Worm (Caenorhabditis elegans) whole organism, midembryonic: ENCODE data around the gene T04C4.3.

Experiments used
- T22C8.4 ChIP-seq: fragments of 200-800 bp; sonication (Bioruptor generic); IDR thresholded peaks from 2 replicates; pipeline ENCODE4 v1.3.6; 2022; ENCODE audit warnings: missing genetic modification characterization, missing compliant biosample characterization
- cog-1 ChIP-seq: sonication (generic microtip); optimal IDR thresholded peaks from 2 replicates; lab custom pipeline; 2016; ENCODE audit warnings: missing genetic modification characterization, missing compliant biosample characterization
- flt-1 ChIP-seq: fragments of 200-800 bp; sonication (Bioruptor generic); IDR thresholded peaks from 2 replicates; pipeline ENCODE4 v1.3.6; 2022; ENCODE audit warnings: missing genetic modification characterization, missing compliant biosample characterization
- klf-2 ChIP-seq: fragments of 200-800 bp; sonication (Bioruptor generic); conservative IDR thresholded peaks from 2 replicates; pipeline ENCODE4 v1.3.6; 2022; ENCODE audit warnings: missing genetic modification reagents, missing genetic modification characterization, missing compliant biosample characterization
- med-1 ChIP-seq: sonication (generic microtip); optimal IDR thresholded peaks from 2 replicates; lab custom pipeline; 2017; ENCODE audit warnings: missing genetic modification characterization, mild to moderate bottlenecking, missing compliant biosample characterization, antibody characterized with exemption, missing genetic modification reagents; ENCODE audit not compliant: insufficient read depth
- ref-1 ChIP-seq: fragments of 200-800 bp; sonication (Bioruptor generic); conservative IDR thresholded peaks from 2 replicates; pipeline ENCODE4 v1.3.6; 2022; ENCODE audit warnings: missing genetic modification reagents, missing genetic modification characterization, missing compliant biosample characterization
- tab-1 ChIP-seq: fragments of 200-800 bp; sonication (Bioruptor generic); IDR thresholded peaks from 2 replicates; pipeline ENCODE4 v1.3.6; 2022; ENCODE audit warnings: missing genetic modification characterization, missing compliant biosample characterization
- ztf-23 ChIP-seq: fragments of 200-800 bp; sonication (Bioruptor generic); IDR thresholded peaks from 2 replicates; pipeline ENCODE4 v1.3.6; 2022; ENCODE audit warnings: missing genetic modification reagents, missing genetic modification characterization, missing compliant biosample characterization
- ztf-29 ChIP-seq: fragments of 200-800 bp; sonication (Bioruptor generic); IDR thresholded peaks from 2 replicates; pipeline ENCODE4 v1.3.6; 2022; ENCODE audit warnings: missing genetic modification reagents, missing genetic modification characterization, missing compliant biosample characterization

The T04C4.3 gene

DNA sequence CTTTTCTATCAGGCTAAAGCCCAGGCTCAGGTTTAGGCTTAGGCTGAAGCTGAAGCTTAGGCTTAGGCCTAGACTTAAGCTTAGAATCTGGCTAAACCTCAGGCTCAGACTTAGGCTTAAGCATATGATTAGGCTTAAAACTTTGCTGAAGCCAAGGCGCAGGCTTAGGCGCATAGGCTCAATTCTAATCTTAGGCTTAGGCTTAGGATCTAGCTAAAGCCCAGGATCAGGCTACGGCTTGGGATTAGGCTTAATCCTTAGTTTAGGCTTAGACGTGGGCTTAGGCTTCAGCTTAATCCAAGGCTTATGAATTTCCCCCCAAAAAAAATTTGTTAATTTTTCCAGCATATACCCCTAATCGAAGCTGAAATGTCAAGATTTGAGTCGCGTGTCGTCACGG is 12.0 kb upstream of the T04C4.3 start:
- TF ChIP-seq T22C8.4 (GFP tag; lab: Robert Waterston, UW) (no peak), ztf-23 (GFP tag; lab: Robert Waterston, UW) (no peak), klf-2 (no peak), ref-1 (GFP tag; lab: Robert Waterston, UW) (no peak), cog-1 (tag; lab: Kevin White, UChicago) (no peak), ztf-29 (GFP tag; lab: Robert Waterston, UW) (no peak), med-1 (no peak), flt-1 (no peak), tab-1 (GFP tag; lab: Robert Waterston, UW) (no peak)

DNA sequence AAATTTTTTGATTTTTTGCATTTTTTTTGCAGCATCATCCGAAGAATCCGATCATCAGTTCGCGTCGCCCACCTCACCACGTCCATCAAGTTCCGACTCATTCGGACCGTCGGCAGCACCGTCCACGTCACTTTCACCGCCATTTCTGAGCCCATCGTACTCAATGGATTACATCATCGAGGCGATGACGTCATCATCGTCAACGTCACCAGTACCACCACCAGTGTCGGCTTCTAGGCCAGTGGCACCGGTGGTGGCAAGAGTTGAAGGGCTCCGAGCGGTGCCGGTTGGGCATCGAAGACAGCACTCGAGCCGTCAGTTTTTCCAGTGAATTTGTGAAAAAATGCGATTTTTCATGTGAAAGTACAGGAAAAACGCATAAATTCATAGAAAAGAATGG is 7.0 kb upstream of the T04C4.3 start:
- no peak for TF ChIP-seq ref-1 (GFP tag; lab: Robert Waterston, UW)
- TF ChIP-seq med-1: no peak
- TF ChIP-seq T22C8.4 (GFP tag; lab: Robert Waterston, UW): no peak
- TF ChIP-seq ztf-23 (GFP tag; lab: Robert Waterston, UW): no peak
- TF ChIP-seq tab-1 (GFP tag; lab: Robert Waterston, UW): no peak
- TF ChIP-seq cog-1 (tag; lab: Kevin White, UChicago): no peak
- TF ChIP-seq klf-2: no peak
- TF ChIP-seq flt-1: no peak
- no peak for TF ChIP-seq ztf-29 (GFP tag; lab: Robert Waterston, UW)

DNA sequence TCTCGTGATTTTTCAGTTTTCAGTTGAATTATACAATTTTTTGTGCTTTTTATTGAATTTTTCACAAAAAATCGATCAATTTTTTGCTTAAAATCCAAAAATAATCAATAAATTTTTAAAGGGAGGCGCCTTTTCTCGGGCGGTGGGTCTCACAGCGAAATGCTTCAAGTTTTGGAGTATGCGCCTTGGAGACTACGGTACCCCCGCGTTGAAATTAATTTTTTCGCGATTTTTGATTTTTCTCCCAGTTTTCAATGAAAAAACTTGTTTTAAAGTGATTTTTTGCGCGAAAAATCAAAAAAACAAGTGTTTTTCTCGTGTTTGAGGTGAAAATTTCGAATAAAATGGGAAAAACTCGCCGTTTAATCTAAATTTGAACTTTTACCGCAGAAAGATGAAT is 6.5 kb upstream of the T04C4.3 start:
- no peak for TF ChIP-seq ztf-23 (GFP tag; lab: Robert Waterston, UW)
- TF ChIP-seq ref-1 (GFP tag; lab: Robert Waterston, UW): no peak
- TF ChIP-seq flt-1: no peak
- TF ChIP-seq med-1: no peak
- TF ChIP-seq tab-1 (GFP tag; lab: Robert Waterston, UW): no peak
- TF ChIP-seq cog-1 (tag; lab: Kevin White, UChicago): no peak
- TF ChIP-seq T22C8.4 (GFP tag; lab: Robert Waterston, UW): no peak
- TF ChIP-seq klf-2: no peak
- no peak for TF ChIP-seq ztf-29 (GFP tag; lab: Robert Waterston, UW)

DNA sequence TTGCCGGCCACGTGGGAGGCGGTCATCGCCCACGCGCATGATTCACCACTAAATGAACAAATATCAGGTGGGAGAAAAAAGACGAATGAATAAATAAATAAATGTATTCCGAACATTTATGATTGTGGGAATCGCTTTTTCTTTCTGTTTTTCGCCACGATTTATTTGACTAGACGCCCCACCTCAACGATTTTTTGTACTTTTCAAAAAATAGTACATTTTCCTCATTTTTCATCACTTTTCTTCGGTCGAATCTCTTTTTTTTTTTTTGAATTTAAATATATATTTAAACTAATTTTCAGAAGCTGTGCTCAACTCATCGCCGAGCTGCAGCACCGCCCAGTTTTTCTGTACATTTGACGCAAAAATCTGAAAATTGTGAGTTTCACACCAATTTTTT is 5.9 kb upstream of the T04C4.3 start, which contains the start of gene fnip-2:
fnip-2 (plus strand) TSS at position 301 of the 400 bp plus-strand sequence.
- TF ChIP-seq ref-1 (GFP tag; lab: Robert Waterston, UW) (no peak), T22C8.4 (GFP tag; lab: Robert Waterston, UW) (no peak), cog-1 (tag; lab: Kevin White, UChicago) (no peak), med-1 (no peak), tab-1 (GFP tag; lab: Robert Waterston, UW) (no peak), klf-2 (no peak), flt-1 (no peak)

DNA sequence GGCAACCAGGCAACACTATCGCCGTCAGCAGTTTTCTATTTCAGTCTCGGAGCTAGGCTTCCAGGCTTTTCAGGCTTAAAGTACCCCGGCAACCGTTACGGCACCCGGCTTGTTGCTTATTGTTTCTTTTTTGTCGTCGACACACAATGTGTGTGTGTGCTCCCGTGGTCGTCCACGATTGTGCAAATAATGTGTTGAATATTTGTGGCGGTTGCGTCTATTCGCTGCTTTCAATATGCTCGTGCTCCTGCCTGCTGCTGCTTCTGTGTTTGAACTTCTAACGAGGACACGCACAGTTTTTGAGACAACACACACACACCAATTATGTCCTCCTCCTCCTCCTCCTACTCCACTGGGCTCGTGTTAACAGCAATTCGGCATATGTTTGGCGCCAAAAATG is 4.7 kb upstream of the T04C4.3 start:
- TF ChIP-seq klf-2: no peak
- no peak for TF ChIP-seq cog-1 (tag; lab: Kevin White, UChicago)
- no peak for TF ChIP-seq ztf-23 (GFP tag; lab: Robert Waterston, UW)
- no peak for TF ChIP-seq T22C8.4 (GFP tag; lab: Robert Waterston, UW)
- TF ChIP-seq flt-1: no peak
- TF ChIP-seq med-1: no peak
- no peak for TF ChIP-seq tab-1 (GFP tag; lab: Robert Waterston, UW)
- no peak for TF ChIP-seq ref-1 (GFP tag; lab: Robert Waterston, UW)
- TF ChIP-seq ztf-29 (GFP tag; lab: Robert Waterston, UW): no peak

DNA sequence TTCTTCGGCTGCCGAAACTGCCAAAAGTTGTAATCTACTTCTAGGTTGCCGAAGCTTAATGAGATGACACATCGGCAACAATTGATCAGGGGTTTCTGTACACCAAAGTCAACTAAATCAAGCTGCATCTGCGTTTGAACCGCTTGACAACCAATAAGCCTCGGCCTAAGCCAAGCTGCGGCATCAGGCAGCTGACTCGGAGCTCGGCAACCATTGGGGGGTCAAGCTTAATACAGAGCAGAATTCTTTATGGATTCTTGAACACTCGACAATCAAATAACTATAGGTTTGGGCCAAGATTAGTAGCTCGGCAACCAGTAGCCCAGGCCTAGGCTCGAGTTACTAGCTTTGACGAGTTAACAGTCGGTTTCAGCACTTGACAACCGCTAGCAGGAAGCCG is 4.2 kb upstream of the T04C4.3 start:
- TF ChIP-seq med-1: no peak
- TF ChIP-seq tab-1 (GFP tag; lab: Robert Waterston, UW): no peak
- no peak for TF ChIP-seq T22C8.4 (GFP tag; lab: Robert Waterston, UW)
- TF ChIP-seq flt-1: no peak
- no peak for TF ChIP-seq ztf-23 (GFP tag; lab: Robert Waterston, UW)
- no peak for TF ChIP-seq cog-1 (tag; lab: Kevin White, UChicago)
- no peak for TF ChIP-seq ref-1 (GFP tag; lab: Robert Waterston, UW)
- TF ChIP-seq klf-2: no peak
- TF ChIP-seq ztf-29 (GFP tag; lab: Robert Waterston, UW): no peak

DNA sequence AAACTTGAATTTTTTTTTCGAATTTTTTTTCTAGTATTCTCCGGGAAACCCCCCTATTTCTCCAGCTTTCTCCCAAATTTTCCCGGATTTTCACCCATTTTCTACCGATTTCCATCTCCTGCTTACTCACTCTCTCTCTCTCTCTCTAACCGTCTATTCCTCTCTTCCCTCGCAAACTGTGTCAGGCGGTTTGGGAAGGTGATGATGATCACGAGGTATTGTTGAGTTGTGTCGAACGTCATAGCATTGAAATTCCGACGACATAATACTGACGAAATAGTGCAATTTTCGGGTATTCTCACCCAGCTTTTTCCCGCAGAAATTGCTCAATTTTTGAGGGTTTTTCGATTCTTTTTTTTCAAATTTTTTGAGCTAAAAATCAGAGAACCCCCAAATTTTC is 3.5 kb upstream of the T04C4.3 start:
- no peak for TF ChIP-seq ztf-29 (GFP tag; lab: Robert Waterston, UW)
- TF ChIP-seq ref-1 (GFP tag; lab: Robert Waterston, UW): no peak
- no peak for TF ChIP-seq klf-2
- TF ChIP-seq flt-1: no peak
- no peak for TF ChIP-seq ztf-23 (GFP tag; lab: Robert Waterston, UW)
- TF ChIP-seq med-1: no peak
- no peak for TF ChIP-seq cog-1 (tag; lab: Kevin White, UChicago)
- no peak for TF ChIP-seq T22C8.4 (GFP tag; lab: Robert Waterston, UW)
- no peak for TF ChIP-seq tab-1 (GFP tag; lab: Robert Waterston, UW)

DNA sequence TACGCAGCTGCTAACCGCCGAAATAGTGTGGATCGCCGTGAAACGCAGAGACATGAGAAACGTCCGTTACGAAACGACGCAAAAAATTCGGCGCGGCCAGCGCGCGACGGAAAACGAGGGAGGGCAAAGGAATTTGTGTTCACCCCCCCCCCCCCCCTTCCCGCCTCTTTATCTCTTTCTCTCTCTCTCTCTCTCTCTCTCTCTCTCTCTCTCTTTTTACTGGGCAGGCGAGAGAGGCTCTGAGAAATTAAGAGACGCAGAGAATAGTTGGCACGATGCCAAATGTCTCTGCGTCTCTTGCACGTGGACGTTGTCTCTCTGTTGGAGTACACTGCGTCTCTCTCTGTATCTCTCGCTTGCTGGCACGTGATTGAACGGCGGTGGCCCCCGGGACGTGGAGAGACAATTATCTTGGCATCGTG is 2.7 kb upstream of the T04C4.3 start:
- TF ChIP-seq cog-1 (tag; lab: Kevin White, UChicago) (peak; percentile 82), klf-2 (peak; percentile 36; the same call in 1 of the 2 replicates), flt-1 (peak; percentile 69; the same call in 1 of the 2 replicates), med-1 (no peak), ztf-23 (GFP tag; lab: Robert Waterston, UW) (peak; percentile 73), ref-1 (GFP tag; lab: Robert Waterston, UW) (no peak)

DNA sequence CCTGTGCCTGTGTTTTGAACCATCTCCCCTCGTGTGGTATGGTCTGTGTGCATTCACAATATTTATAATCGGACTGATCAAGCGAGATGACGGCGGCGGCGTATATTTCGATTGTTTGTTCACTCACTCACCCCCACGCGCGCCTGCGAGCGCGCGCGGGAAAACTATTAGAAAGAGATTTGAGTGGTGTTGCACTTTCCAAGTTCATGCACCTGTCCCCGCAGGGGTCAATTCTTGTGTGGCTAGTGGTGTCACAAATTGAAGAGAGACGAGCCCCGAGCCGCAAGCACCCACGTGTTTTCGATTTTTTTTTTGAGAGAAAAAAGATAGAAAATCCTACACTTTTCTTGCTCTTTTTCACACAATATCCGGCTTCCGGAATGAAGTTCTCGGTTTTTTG is 604 bp upstream of the T04C4.3 start:
- TF ChIP-seq ztf-23 (GFP tag; lab: Robert Waterston, UW): no peak
- no peak for TF ChIP-seq flt-1
- no peak for TF ChIP-seq klf-2
- no peak for TF ChIP-seq ztf-29 (GFP tag; lab: Robert Waterston, UW)
- TF ChIP-seq ref-1 (GFP tag; lab: Robert Waterston, UW): no peak
- no peak for TF ChIP-seq tab-1 (GFP tag; lab: Robert Waterston, UW)
- no peak for TF ChIP-seq med-1
- TF ChIP-seq T22C8.4 (GFP tag; lab: Robert Waterston, UW): no peak
- TF ChIP-seq cog-1 (tag; lab: Kevin White, UChicago): no peak

DNA sequence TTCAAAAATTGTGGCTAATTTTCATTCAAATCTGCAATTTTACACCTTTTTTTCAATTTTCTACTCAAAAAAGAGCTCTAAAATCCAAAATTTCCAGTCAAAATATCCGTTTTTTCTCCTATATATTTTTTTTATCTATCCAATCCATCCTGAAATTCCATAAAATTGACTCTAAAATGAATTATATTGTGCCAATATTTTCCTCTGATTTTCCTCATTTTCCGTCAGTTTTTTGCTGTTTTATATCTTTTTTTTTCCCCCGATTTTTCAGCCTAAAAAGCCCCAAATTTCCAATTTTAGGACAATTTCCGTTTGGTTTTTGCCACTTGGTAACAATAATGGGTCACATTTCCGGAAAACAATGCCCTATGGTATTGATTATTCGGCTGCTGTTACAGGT is 17.9 kb downstream of the T04C4.3 start, which contains the start of gene Y71G10AR.4:
Y71G10AR.4 (plus strand) TSS at position 301 of the 400 bp plus-strand sequence.
- TF ChIP-seq tab-1 (GFP tag; lab: Robert Waterston, UW) (no peak), T22C8.4 (GFP tag; lab: Robert Waterston, UW) (no peak), med-1 (no peak), flt-1 (no peak), ref-1 (GFP tag; lab: Robert Waterston, UW) (no peak), cog-1 (tag; lab: Kevin White, UChicago) (no peak), klf-2 (no peak), ztf-23 (GFP tag; lab: Robert Waterston, UW) (no peak), ztf-29 (GFP tag; lab: Robert Waterston, UW) (no peak)
